Fruit fly (Drosophila melanogaster) whole organism, adult: ENCODE data around the gene CG5850.

ENCODE experiments used
- CG11617 ChIP-seq: fragments of 200-800 bp; sonication (Bioruptor generic); optimal IDR thresholded peaks from 2 replicates; lab custom pipeline; 2017; ENCODE audit warnings: mild to moderate bottlenecking, missing biosample characterization, missing genetic modification reagents, missing genetic modification characterization
- CG12768 ChIP-seq: fragments of 200-800 bp; sonication (Bioruptor generic); optimal IDR thresholded peaks from 2 replicates; lab custom pipeline; 2017; ENCODE audit warnings: missing biosample characterization, missing genetic modification characterization, mild to moderate bottlenecking, moderate library complexity, missing genetic modification reagents
- CG14711 ChIP-seq: fragments of 200-800 bp; sonication (Bioruptor generic); optimal IDR thresholded peaks from 2 replicates; lab custom pipeline; 2018; ENCODE audit warnings: missing biosample characterization, mild to moderate bottlenecking, missing genetic modification characterization, moderate library complexity
- CG1620 ChIP-seq: fragments of 200-800 bp; sonication (Bioruptor generic); optimal IDR thresholded peaks from 2 replicates; lab custom pipeline; 2016; ENCODE audit warnings: missing biosample characterization, missing genetic modification characterization
- CG33017 ChIP-seq: fragments of 200-800 bp; sonication (Bioruptor generic); optimal IDR thresholded peaks from 2 replicates; lab custom pipeline; 2018; ENCODE audit warnings: missing biosample characterization, mild to moderate bottlenecking, missing genetic modification characterization, moderate library complexity
- CG5204 ChIP-seq: fragments of 200-800 bp; sonication (Bioruptor generic); optimal IDR thresholded peaks from 2 replicates; lab custom pipeline; 2016; ENCODE audit warnings: missing biosample characterization, missing genetic modification characterization
- CG7045 ChIP-seq: fragments of 200-800 bp; sonication (Bioruptor generic); optimal IDR thresholded peaks from 2 replicates; lab custom pipeline; 2017; ENCODE audit warnings: missing biosample characterization, mild to moderate bottlenecking, missing genetic modification characterization
- CG7101 ChIP-seq: fragments of 200-800 bp; sonication (Bioruptor generic); optimal IDR thresholded peaks from 2 replicates; lab custom pipeline; 2018; ENCODE audit warnings: missing biosample characterization, mild to moderate bottlenecking, missing genetic modification characterization, moderate library complexity
- Clk ChIP-seq: fragments of 200-800 bp; sonication (Bioruptor generic); optimal IDR thresholded peaks from 2 replicates; lab custom pipeline; 2017; ENCODE audit warnings: missing biosample characterization, missing genetic modification characterization
- Crg-1 ChIP-seq: fragments of 200-800 bp; sonication (Bioruptor generic); optimal IDR thresholded peaks from 2 replicates; lab custom pipeline; 2016; ENCODE audit warnings: missing biosample characterization, missing genetic modification characterization
- Hr96 ChIP-seq: fragments of 200-800 bp; sonication (Bioruptor generic); optimal IDR thresholded peaks from 2 replicates; lab custom pipeline; 2016; ENCODE audit warnings: missing biosample characterization, missing genetic modification characterization
- Mnt ChIP-seq: fragments of 200-800 bp; sonication (Bioruptor generic); optimal IDR thresholded peaks from 2 replicates; lab custom pipeline; 2016; ENCODE audit warnings: missing biosample characterization, mild to moderate bottlenecking, missing genetic modification characterization
- bab1 ChIP-seq: fragments of 200-800 bp; sonication (Bioruptor generic); optimal IDR thresholded peaks from 3 replicates; lab custom pipeline; 2019; ENCODE audit warnings: missing biosample characterization, mild to moderate bottlenecking, missing genetic modification characterization, moderate library complexity
- cic ChIP-seq: fragments of 200-800 bp; sonication (Bioruptor generic); optimal IDR thresholded peaks from 2 replicates; lab custom pipeline; 2017; ENCODE audit warnings: missing biosample characterization, mild to moderate bottlenecking, missing genetic modification characterization, moderate library complexity
- cnc ChIP-seq, 2 experiments: fragments of >200 bp; optimal IDR thresholded peaks; 2 replicates each; lab custom pipeline; 2017
- kay ChIP-seq: fragments of 200-800 bp; sonication (Bioruptor generic); peaks from one replicate; lab custom pipeline; 2016; ENCODE audit warnings: missing biosample characterization, missing genetic modification characterization, borderline replicate concordance
- ovo ChIP-seq: fragments of 200-800 bp; sonication (Bioruptor generic); optimal IDR thresholded peaks from 2 replicates; lab custom pipeline; 2016; ENCODE audit warnings: missing biosample characterization, missing genetic modification characterization
- pad ChIP-seq: fragments of 200-800 bp; sonication (Bioruptor generic); optimal IDR thresholded peaks from 3 replicates; lab custom pipeline; 2017; ENCODE audit warnings: missing biosample characterization, missing genetic modification characterization, mild to moderate bottlenecking, moderate library complexity, missing genetic modification reagents
- tj ChIP-seq: fragments of 200-800 bp; sonication (Bioruptor generic); optimal IDR thresholded peaks from 3 replicates; lab custom pipeline; 2017; ENCODE audit warnings: missing biosample characterization, mild to moderate bottlenecking, missing genetic modification characterization, moderate library complexity
- toe ChIP-seq: fragments of 200-800 bp; sonication (Bioruptor generic); optimal IDR thresholded peaks from 2 replicates; lab custom pipeline; 2016; ENCODE audit warnings: missing biosample characterization, missing genetic modification characterization

The CG5850 gene

dm6 chr2L:9937908-9938307 lies 25.8 kb downstream of the CG5850 start, which contains the start of gene Arglu1:
Gene Arglu1 (minus strand): TSS chr2L:9938134.
- TF ChIP-seq cic (GFP tag; lab: Kevin White, UChicago) (no peak), CG12768 (peak; percentile 34), pad (GFP tag; lab: Kevin White, UChicago) (peak; percentile 45), CG33017 (tag; lab: Kevin White, UChicago) (no peak), tj (GFP tag; lab: Kevin White, UChicago) (no peak), CG1620 (GFP tag; lab: Kevin White, UChicago) (peak; percentile 30), CG11617 (GFP tag; lab: Kevin White, UChicago) (no peak), CG14711 (peak; percentile 35), CG5204 (no peak), CG7045 (GFP tag; lab: Kevin White, UChicago) (no peak), cnc (optimal IDR thresholded peaks at IDR 0.05; lab: Kevin White, UChicago) (no peak), toe (GFP tag; lab: Kevin White, UChicago) (peak; percentile 37), Hr96 (GFP tag; lab: Kevin White, UChicago) (peak; percentile 49), Crg-1 (GFP tag; lab: Kevin White, UChicago) (no peak), kay (GFP tag; lab: Kevin White, UChicago) (no peak), Mnt (GFP tag; lab: Kevin White, UChicago) (peak; percentile 34), Clk (peak; percentile 38), ovo (GFP tag; lab: Kevin White, UChicago) (no peak), CG7101 (tag; lab: Kevin White, UChicago) (peak; percentile 51), bab1 (peak; percentile 46)

dm6 chr2L:9933063-9933462 lies 30.7 kb downstream of the CG5850 start, which contains the start of gene Cpr30F:
Gene Cpr30F (minus strand): TSS chr2L:9933163.
- TF ChIP-seq cic (GFP tag; lab: Kevin White, UChicago) (no peak), toe (GFP tag; lab: Kevin White, UChicago) (no peak), CG5204 (no peak), tj (GFP tag; lab: Kevin White, UChicago) (no peak), Hr96 (GFP tag; lab: Kevin White, UChicago) (no peak), bab1 (no peak), cnc (optimal IDR thresholded peaks at IDR 0.05; lab: Kevin White, UChicago) (no peak), Crg-1 (GFP tag; lab: Kevin White, UChicago) (no peak), Clk (no peak), CG33017 (tag; lab: Kevin White, UChicago) (no peak), kay (GFP tag; lab: Kevin White, UChicago) (no peak), CG1620 (GFP tag; lab: Kevin White, UChicago) (no peak), pad (GFP tag; lab: Kevin White, UChicago) (no peak), CG7101 (tag; lab: Kevin White, UChicago) (no peak), Mnt (GFP tag; lab: Kevin White, UChicago) (no peak), CG14711 (no peak), ovo (GFP tag; lab: Kevin White, UChicago) (no peak)

dm6 chr2L:9930280-9930679 lies 33.5 kb downstream of the CG5850 start, which contains the start of gene CG42367:
Gene CG42367 (plus strand): TSS chr2L:9930580.
- no peak for TF ChIP-seq CG11617 (GFP tag; lab: Kevin White, UChicago)
- no peak for TF ChIP-seq Crg-1 (GFP tag; lab: Kevin White, UChicago)
- no peak for TF ChIP-seq tj (GFP tag; lab: Kevin White, UChicago)
- no peak for TF ChIP-seq cnc (optimal IDR thresholded peaks at IDR 0.05; lab: Kevin White, UChicago)
- no peak for TF ChIP-seq ovo (GFP tag; lab: Kevin White, UChicago)
- no peak for TF ChIP-seq Hr96 (GFP tag; lab: Kevin White, UChicago)
- TF ChIP-seq bab1 = no peak
- no peak for TF ChIP-seq CG12768
- TF ChIP-seq CG14711 = no peak
- TF ChIP-seq cic (GFP tag; lab: Kevin White, UChicago) = no peak
- no peak for TF ChIP-seq CG1620 (GFP tag; lab: Kevin White, UChicago)
- no peak for TF ChIP-seq CG5204
- TF ChIP-seq toe (GFP tag; lab: Kevin White, UChicago) = no peak
- no peak for TF ChIP-seq CG7101 (tag; lab: Kevin White, UChicago)
- TF ChIP-seq Mnt (GFP tag; lab: Kevin White, UChicago) = no peak

- TF ChIP-seq CG7101 (tag; lab: Kevin White, UChicago) (no peak), Hr96 (GFP tag; lab: Kevin White, UChicago) (no peak), ovo (GFP tag; lab: Kevin White, UChicago) (no peak), Crg-1 (GFP tag; lab: Kevin White, UChicago) (no peak), CG7045 (GFP tag; lab: Kevin White, UChicago) (no peak), Clk (no peak), CG12768 (no peak), tj (GFP tag; lab: Kevin White, UChicago) (no peak), cic (GFP tag; lab: Kevin White, UChicago) (no peak), bab1 (no peak), CG5204 (no peak), toe (GFP tag; lab: Kevin White, UChicago) (no peak), Mnt (GFP tag; lab: Kevin White, UChicago) (no peak), CG14711 (no peak), CG1620 (GFP tag; lab: Kevin White, UChicago) (no peak), kay (GFP tag; lab: Kevin White, UChicago) (no peak), cnc (optimal IDR thresholded peaks at IDR 0.05; lab: Kevin White, UChicago) (no peak), CG11617 (GFP tag; lab: Kevin White, UChicago) (no peak), CG33017 (tag; lab: Kevin White, UChicago) (no peak), pad (GFP tag; lab: Kevin White, UChicago) (no peak)
Observed at dm6 chr2L:9924765-9925164, 39.0 kb downstream of the CG5850 start, which contains the start of the genes TbCMF46 and CG42366. Gene TbCMF46 (minus strand): TSS chr2L:9924865. Gene CG42366 (plus strand): TSS chr2L:9925161.

- peak; percentile 25 for TF ChIP-seq pad (GFP tag; lab: Kevin White, UChicago)
- TF ChIP-seq cic (GFP tag; lab: Kevin White, UChicago) = peak; percentile 24
- TF ChIP-seq CG11617 (GFP tag; lab: Kevin White, UChicago) = peak; percentile 79
- no peak for TF ChIP-seq Crg-1 (GFP tag; lab: Kevin White, UChicago)
- peak; percentile 66 for TF ChIP-seq CG14711
- TF ChIP-seq Mnt (GFP tag; lab: Kevin White, UChicago) = peak; percentile 51
- peak; percentile 40 for TF ChIP-seq CG5204
- no peak for TF ChIP-seq Clk
- peak; percentile 72 for TF ChIP-seq CG33017 (tag; lab: Kevin White, UChicago)
- peak; percentile 78 for TF ChIP-seq CG7101 (tag; lab: Kevin White, UChicago)
- no peak for TF ChIP-seq ovo (GFP tag; lab: Kevin White, UChicago)
- peak; percentile 56 for TF ChIP-seq tj (GFP tag; lab: Kevin White, UChicago)
- no peak for TF ChIP-seq cnc (optimal IDR thresholded peaks at IDR 0.05; lab: Kevin White, UChicago)
- peak; percentile 85 for TF ChIP-seq bab1
- TF ChIP-seq CG7045 (GFP tag; lab: Kevin White, UChicago) = peak; percentile 72
- peak; percentile 67 for TF ChIP-seq toe (GFP tag; lab: Kevin White, UChicago)
- TF ChIP-seq CG12768 = peak; percentile 82
- peak; percentile 88 for TF ChIP-seq kay (GFP tag; lab: Kevin White, UChicago)
- peak; percentile 12 for TF ChIP-seq CG1620 (GFP tag; lab: Kevin White, UChicago)
- TF ChIP-seq Hr96 (GFP tag; lab: Kevin White, UChicago) = peak; percentile 69
Observed at dm6 chr2L:9921401-9921800, 42.3 kb downstream of the CG5850 start, which contains the start of gene CG4592. Gene CG4592 (plus strand): TSS chr2L:9921633.
